Fruit fly (Drosophila melanogaster) whole organism, wandering third instar larva: ENCODE data around the gene btsz.

Experiments
- GATAd ChIP-seq: sonication (Bioruptor generic); optimal IDR thresholded peaks from 2 replicates; lab custom pipeline; 2016; ENCODE audit warnings: missing biosample characterization, missing genetic modification characterization
- Mio ChIP-seq: sonication (Bioruptor generic); optimal IDR thresholded peaks from 2 replicates; lab custom pipeline; 2016; ENCODE audit warnings: missing biosample characterization, missing genetic modification characterization
- Myc ChIP-seq: fragments of >200 bp; optimal IDR thresholded peaks from 2 replicates; lab custom pipeline; 2017
- N ChIP-seq: fragments of >200 bp; optimal IDR thresholded peaks from 2 replicates; lab custom pipeline; 2018; ENCODE audit warnings: missing biosample characterization, missing external identifiers, missing genetic modification characterization
- Sp1 ChIP-seq: fragments of 200-800 bp; sonication (Bioruptor generic); optimal IDR thresholded peaks from 3 replicates; lab custom pipeline; 2019; ENCODE audit warnings: missing biosample characterization, mild to moderate bottlenecking, missing genetic modification characterization, moderate library complexity
- fru ChIP-seq: fragments of 200-800 bp; sonication (Bioruptor generic); optimal IDR thresholded peaks from 3 replicates; lab custom pipeline; 2016; ENCODE audit warnings: missing biosample characterization, mild to moderate bottlenecking, missing genetic modification characterization
- lola ChIP-seq: fragments of >200 bp; optimal IDR thresholded peaks from 2 replicates; lab custom pipeline; 2017; ENCODE audit warnings: missing biosample characterization, missing genetic modification characterization
- psq ChIP-seq: fragments of 200-800 bp; sonication (Bioruptor generic); optimal IDR thresholded peaks from 3 replicates; lab custom pipeline; 2017; ENCODE audit warnings: missing biosample characterization, mild to moderate bottlenecking, missing genetic modification characterization, moderate library complexity
- sage ChIP-seq: fragments of 200-800 bp; sonication (Bioruptor generic); optimal IDR thresholded peaks from 2 replicates; lab custom pipeline; 2016; ENCODE audit warnings: missing biosample characterization, mild to moderate bottlenecking, missing genetic modification characterization
- woc ChIP-seq: sonication (Bioruptor generic); optimal IDR thresholded peaks from 2 replicates; lab custom pipeline; 2016; ENCODE audit warnings: missing biosample characterization, mild to moderate bottlenecking, missing genetic modification characterization

dm6 chr3R:14819711-14820153 lies 55.6 kb downstream of the btsz start:
- TF ChIP-seq lola (GFP tag; lab: Kevin White, UChicago) (no peak), psq (no peak), Myc (lab: Kevin White, UChicago) (no peak), Mio (GFP tag; lab: Kevin White, UChicago) (no peak), GATAd (GFP tag; lab: Kevin White, UChicago) (no peak), N (GFP tag; lab: Kevin White, UChicago) (no peak), woc (GFP tag; lab: Kevin White, UChicago) (no peak), fru (GFP tag; lab: Kevin White, UChicago) (no peak), Sp1 (GFP tag; lab: Kevin White, UChicago) (no peak), sage (GFP tag; lab: Kevin White, UChicago) (no peak)
